Worm (Caenorhabditis elegans) whole organism, L4 larva: Measurements from ENCODE around the gene dhs-20.
A peak's percentile ranks its signal among the peaks of the same experiment; 100 is the strongest.

Source experiments
- D1046.2 ChIP-seq: fragments of 200-800 bp; sonication (Bioruptor generic); IDR thresholded peaks from 2 replicates; pipeline ENCODE4 v1.3.6; 2022; ENCODE audit warnings: missing genetic modification characterization, missing compliant biosample characterization
- Y105C5A.15 ChIP-seq: fragments of 200-800 bp; sonication (Bioruptor generic); IDR thresholded peaks from 2 replicates; pipeline ENCODE4 v1.3.6; 2022; ENCODE audit warnings: missing genetic modification characterization, missing compliant biosample characterization
- Y75B8A.6 ChIP-seq: fragments of 200-800 bp; sonication (Bioruptor generic); IDR thresholded peaks from 2 replicates; pipeline ENCODE4 v1.3.6; 2022; ENCODE audit warnings: missing genetic modification reagents, missing genetic modification characterization, missing compliant biosample characterization
- ZK546.5 ChIP-seq, 2 experiments: sonication (generic microtip); optimal IDR thresholded peaks; 2 replicates each; lab custom pipeline; 2017; ENCODE audit warnings: missing biosample characterization in 2 of 2, missing genetic modification characterization in 2 of 2
- aha-1 ChIP-seq: fragments of 150-350 bp; peaks from one replicate; lab custom pipeline; 2014; ENCODE audit warnings: missing biosample characterization, missing genetic modification characterization
- ama-1 ChIP-seq: fragments of 150-350 bp; optimal IDR thresholded peaks from 2 replicates; lab custom pipeline; 2014; ENCODE audit warnings: inconsistent platforms, mixed read lengths
- arid-1 ChIP-seq: fragments of 200-800 bp; sonication (Bioruptor generic); conservative IDR thresholded peaks from 2 replicates; pipeline ENCODE4 v1.3.6; 2022; ENCODE audit warnings: missing genetic modification reagents, missing genetic modification characterization, missing compliant biosample characterization
- attf-4 ChIP-seq: sonication (generic microtip); optimal IDR thresholded peaks from 3 replicates; lab custom pipeline; 2017; ENCODE audit warnings: missing biosample characterization, missing genetic modification characterization
- ceh-62 ChIP-seq: sonication (generic microtip); optimal IDR thresholded peaks from 2 replicates; lab custom pipeline; 2017; ENCODE audit warnings: missing biosample characterization, missing genetic modification characterization
- cey-2 ChIP-seq: sonication (generic microtip); optimal IDR thresholded peaks from 3 replicates; lab custom pipeline; 2017; ENCODE audit warnings: missing genetic modification characterization, mild to moderate bottlenecking, missing compliant biosample characterization, antibody characterized with exemption, borderline replicate concordance; ENCODE audit not compliant: insufficient read depth
- ctbp-1 ChIP-seq: fragments of 200-800 bp; sonication (Bioruptor generic); IDR thresholded peaks from 2 replicates; pipeline ENCODE4 v1.3.6; 2022; ENCODE audit warnings: missing genetic modification reagents, missing genetic modification characterization, missing compliant biosample characterization
- daf-12 ChIP-seq: fragments of 150-350 bp; optimal IDR thresholded peaks from 2 replicates; lab custom pipeline; 2014; ENCODE audit warnings: missing biosample characterization, missing genetic modification reagents, missing genetic modification characterization
- daf-16 ChIP-seq, 3 experiments: sonication (generic microtip); optimal IDR thresholded peaks; 2 replicates each; lab custom pipeline; 2016 to 2017; ENCODE audit warnings: missing genetic modification characterization in 3 of 3, missing genetic modification reagents in 3 of 3, mild to moderate bottlenecking in 2 of 3, missing compliant biosample characterization in 2 of 3, missing biosample characterization in 1 of 3, moderate library complexity in 1 of 3
- daf-19 ChIP-seq: fragments of 200-800 bp; sonication (Bioruptor generic); conservative IDR thresholded peaks from 2 replicates; pipeline ENCODE4 v1.3.6; 2022; ENCODE audit warnings: missing genetic modification characterization, missing compliant biosample characterization
- dmd-6 ChIP-seq: fragments of 200-800 bp; sonication (Bioruptor generic); IDR thresholded peaks from 2 replicates; pipeline ENCODE4 v1.3.6; 2022; ENCODE audit warnings: missing genetic modification reagents, missing genetic modification characterization, missing compliant biosample characterization
- duxl-1 ChIP-seq: sonication (generic microtip); optimal IDR thresholded peaks from 2 replicates; lab custom pipeline; 2016; ENCODE audit warnings: mild to moderate bottlenecking, missing genetic modification characterization, moderate library complexity, missing compliant biosample characterization; ENCODE audit not compliant: poor library complexity
- dve-1 ChIP-seq: sonication (generic microtip); optimal IDR thresholded peaks from 2 replicates; lab custom pipeline; 2017; ENCODE audit warnings: antibody characterized with exemption, mild to moderate bottlenecking, missing genetic modification characterization, missing compliant biosample characterization; ENCODE audit not compliant: insufficient read depth
- egl-43 ChIP-seq: fragments of 200-800 bp; sonication (Bioruptor generic); IDR thresholded peaks from 2 replicates; pipeline ENCODE4 v1.3.6; 2022; ENCODE audit warnings: missing genetic modification reagents, missing genetic modification characterization, missing compliant biosample characterization
- hlh-11 ChIP-seq: fragments of 200-800 bp; sonication (Bioruptor generic); optimal IDR thresholded peaks from 2 replicates; lab custom pipeline; 2018; ENCODE audit warnings: mild to moderate bottlenecking, missing genetic modification characterization, missing compliant biosample characterization
- hlh-30 ChIP-seq: sonication (generic microtip); optimal IDR thresholded peaks from 2 replicates; lab custom pipeline; 2017; ENCODE audit warnings: antibody characterized with exemption, mild to moderate bottlenecking, missing genetic modification characterization, missing compliant biosample characterization; ENCODE audit not compliant: insufficient read depth
- lim-7 ChIP-seq: fragments of 200-800 bp; sonication (Bioruptor generic); IDR thresholded peaks from 2 replicates; pipeline ENCODE4 v1.3.6; 2022; ENCODE audit warnings: missing genetic modification characterization, missing compliant biosample characterization
- lin-15B ChIP-seq: fragments of 150-350 bp; sonication (generic microtip); optimal IDR thresholded peaks from 3 replicates; lab custom pipeline; 2014; ENCODE audit warnings: missing biosample characterization, missing genetic modification characterization
- lin-39 ChIP-seq: fragments of 150-350 bp; optimal IDR thresholded peaks from 2 replicates; lab custom pipeline; 2014; ENCODE audit warnings: missing biosample characterization, missing genetic modification reagents, missing genetic modification characterization
- lir-3 ChIP-seq: sonication (generic microtip); optimal IDR thresholded peaks from 2 replicates; lab custom pipeline; 2016; ENCODE audit warnings: mild to moderate bottlenecking, missing genetic modification characterization, missing compliant biosample characterization
- lsy-2 ChIP-seq, 2 experiments: fragments of 150-350 bp in 1 of 2; sonication (generic microtip) in 1 of 2; optimal IDR thresholded peaks; 2 replicates each; lab custom pipeline; 2014 to 2017; ENCODE audit warnings: missing biosample characterization in 2 of 2, missing genetic modification characterization in 2 of 2
- madf-5 ChIP-seq, 2 experiments: fragments of 200-800 bp; sonication (Bioruptor generic); IDR thresholded peaks; 2 replicates each; pipeline ENCODE4 v1.3.6; 2022; ENCODE audit warnings: missing compliant biosample characterization in 2 of 2, missing genetic modification characterization in 2 of 2
- mdl-1 ChIP-seq, 2 experiments: fragments of 150-350 bp in 1 of 2; sonication (generic microtip) in 1 of 2; optimal IDR thresholded peaks; 2 replicates each; lab custom pipeline; 2014 to 2017; ENCODE audit warnings: missing biosample characterization in 2 of 2, missing genetic modification characterization in 2 of 2
- mdt-29 ChIP-seq: fragments of 200-800 bp; sonication (Bioruptor generic); IDR thresholded peaks from 2 replicates; pipeline ENCODE4 v1.3.6; 2022; ENCODE audit warnings: missing genetic modification reagents, missing genetic modification characterization, missing compliant biosample characterization
- nhr-10 ChIP-seq: fragments of 150-350 bp; optimal IDR thresholded peaks from 2 replicates; lab custom pipeline; 2014; ENCODE audit warnings: missing biosample characterization, missing genetic modification characterization
- nhr-25 ChIP-seq: sonication (generic microtip); optimal IDR thresholded peaks from 2 replicates; lab custom pipeline; 2017; ENCODE audit warnings: missing genetic modification characterization, mild to moderate bottlenecking, missing compliant biosample characterization, antibody characterized with exemption, moderate library complexity, borderline replicate concordance; ENCODE audit not compliant: insufficient read depth
- nhr-28 ChIP-seq: fragments of 150-350 bp; optimal IDR thresholded peaks from 2 replicates; lab custom pipeline; 2014; ENCODE audit warnings: missing biosample characterization, missing genetic modification characterization
- nhr-42 ChIP-seq: fragments of 200-800 bp; sonication (Bioruptor generic); IDR thresholded peaks from 2 replicates; pipeline ENCODE4 v1.3.6; 2022; ENCODE audit warnings: missing genetic modification characterization, missing compliant biosample characterization
- nhr-48 ChIP-seq: sonication (generic microtip); optimal IDR thresholded peaks from 2 replicates; lab custom pipeline; 2016; ENCODE audit warnings: mild to moderate bottlenecking, missing genetic modification characterization, missing compliant biosample characterization
- nhr-77 ChIP-seq: fragments of 150-350 bp; optimal IDR thresholded peaks from 2 replicates; lab custom pipeline; 2014; ENCODE audit warnings: missing biosample characterization, missing genetic modification characterization
- php-3 ChIP-seq: fragments of 200-800 bp; sonication (Bioruptor generic); IDR thresholded peaks from 2 replicates; pipeline ENCODE4 v1.3.6; 2022; ENCODE audit warnings: missing genetic modification reagents, missing genetic modification characterization, missing compliant biosample characterization
- rbr-2 ChIP-seq: sonication (generic microtip); optimal IDR thresholded peaks from 2 replicates; lab custom pipeline; 2016; ENCODE audit warnings: missing genotype, missing genetic modification characterization, missing compliant biosample characterization
- sdz-12 ChIP-seq: fragments of 200-800 bp; sonication (Bioruptor generic); optimal IDR thresholded peaks from 2 replicates; lab custom pipeline; 2018; ENCODE audit warnings: mild to moderate bottlenecking, missing genetic modification characterization, missing compliant biosample characterization
- spr-3 ChIP-seq: fragments of 200-800 bp; sonication (Bioruptor generic); optimal IDR thresholded peaks from 2 replicates; lab custom pipeline; 2018; ENCODE audit warnings: mild to moderate bottlenecking, missing genetic modification characterization, missing compliant biosample characterization
- tra-1 ChIP-seq: fragments of 200-800 bp; sonication (Bioruptor generic); IDR thresholded peaks from 2 replicates; pipeline ENCODE4 v1.3.6; 2022; ENCODE audit warnings: missing genetic modification reagents, missing genetic modification characterization, missing compliant biosample characterization
- unc-62 ChIP-seq, 3 experiments: fragments of 150-350 bp in 1 of 3; sonication (generic microtip); optimal IDR thresholded peaks in 2 of 3; peaks in 1 of 3; 1 replicate in 1 of 3; 2 replicates in 2 of 3; lab custom pipeline; 2014 to 2017; ENCODE audit warnings: missing biosample characterization in 3 of 3, missing genetic modification characterization in 3 of 3, missing genetic modification reagents in 3 of 3, missing genotype in 1 of 3
- vab-7 ChIP-seq: fragments of 200-800 bp; sonication (Bioruptor generic); IDR thresholded peaks from 2 replicates; pipeline ENCODE4 v1.3.6; 2022; ENCODE audit warnings: missing genetic modification reagents, missing genetic modification characterization, missing compliant biosample characterization
- zfp-3 ChIP-seq: fragments of 200-800 bp; sonication (Bioruptor generic); conservative IDR thresholded peaks from 2 replicates; pipeline ENCODE4 v1.3.6; 2022; ENCODE audit warnings: missing genetic modification reagents, missing genetic modification characterization, missing compliant biosample characterization
- zip-2 ChIP-seq: fragments of 150-350 bp; optimal IDR thresholded peaks from 2 replicates; lab custom pipeline; 2014; ENCODE audit warnings: missing biosample characterization, missing genetic modification characterization
- ztf-7 ChIP-seq: fragments of 150-350 bp; optimal IDR thresholded peaks from 2 replicates; lab custom pipeline; 2014; ENCODE audit warnings: missing biosample characterization, missing genetic modification characterization

The dhs-20 gene

ce11 chrV:11618173-11618572 is 13.8 kb upstream of the dhs-20 start, which contains the start of gene glb-15:
glb-15 (minus strand) TSS chrV:11618273.
- TF ChIP-seq nhr-48 (tag; lab: Kevin White, UChicago) (no peak), Y75B8A.6 (GFP tag; lab: Robert Waterston, UW) (no peak), mdl-1 (tag; optimal IDR thresholded peaks at IDR 0.05; lab: Kevin White, UChicago) (no peak), ztf-7 (tag; lab: Kevin White, UChicago) (no peak), ZK546.5 (tag; optimal IDR thresholded peaks at IDR 0.05; lab: Kevin White, UChicago) (no peak), lim-7 (GFP tag; lab: Robert Waterston, UW) (no peak), daf-12 (tag; lab: Kevin White, UChicago) (no peak), attf-4 (tag; lab: Kevin White, UChicago) (no peak), spr-3 (no peak), cey-2 (tag; lab: Kevin White, UChicago) (no peak), Y105C5A.15 (no peak), php-3 (GFP tag; lab: Robert Waterston, UW) (no peak), tra-1 (GFP tag; lab: Robert Waterston, UW) (no peak), lin-15B (no peak)

ce11 chrV:11616813-11617212 is 12.4 kb upstream of the dhs-20 start:
- TF ChIP-seq madf-5 (GFP tag; IDR thresholded peaks at IDR 0.05; lab: Robert Waterston, UW) (0 out of 4 replicates have a peak, but pooled peaks of 1 of the 2 experiments have one; percentile 11), nhr-42 (GFP tag; lab: Robert Waterston, UW) (no peak), php-3 (GFP tag; lab: Robert Waterston, UW) (no peak), lir-3 (no peak), aha-1 (peak; percentile 84), ama-1 (lab: Kevin White, UChicago) (peak; percentile 67), tra-1 (GFP tag; lab: Robert Waterston, UW) (no peak), duxl-1 (tag; lab: Kevin White, UChicago) (no peak), nhr-77 (tag; lab: Kevin White, UChicago) (no peak), nhr-10 (peak; percentile 24), zfp-3 (GFP tag; lab: Robert Waterston, UW) (0 out of 2 replicates have a peak, but pooled peaks have one; percentile 71), unc-62 (GFP tag; optimal IDR thresholded peaks at IDR 0.05 in 1 of 2; lab: Kevin White, UChicago) (peak in 1 of 2 experiments; percentile 45), unc-62 (tag; optimal IDR thresholded peaks at IDR 0.05; lab: Kevin White, UChicago) (no peak)
- TF ChIP-seq, all 104 proteins: peak for 6

ce11 chrV:11615948-11616681 is 11.8 kb upstream of the dhs-20 start, which contains the start of gene nlp-24:
nlp-24 (plus strand) TSS chrV:11616376.
- no peak for TF ChIP-seq arid-1
- no peak for TF ChIP-seq mdl-1 (tag; optimal IDR thresholded peaks at IDR 0.05; lab: Kevin White, UChicago)
- no peak for TF ChIP-seq unc-62 (GFP tag; optimal IDR thresholded peaks at IDR 0.05 in 1 of 2; lab: Kevin White, UChicago)
- peak; percentile 7 for TF ChIP-seq unc-62 (tag; optimal IDR thresholded peaks at IDR 0.05; lab: Kevin White, UChicago)
- no peak for TF ChIP-seq aha-1
- TF ChIP-seq ceh-62 (tag; lab: Kevin White, UChicago): no peak
- TF ChIP-seq rbr-2 (tag; lab: Kevin White, UChicago): peak; percentile 5
- no peak for TF ChIP-seq sdz-12
- TF ChIP-seq vab-7 (GFP tag; lab: Robert Waterston, UW): no peak
- TF ChIP-seq dve-1 (tag; lab: Kevin White, UChicago): peak; percentile 36
- no peak for TF ChIP-seq zip-2 (tag; lab: Kevin White, UChicago)
- no peak for TF ChIP-seq lin-39
- TF ChIP-seq hlh-11 (tag; lab: Kevin White, UChicago): peak; percentile 22
- no peak for TF ChIP-seq madf-5 (GFP tag; IDR thresholded peaks at IDR 0.05; lab: Robert Waterston, UW)
- TF ChIP-seq daf-19 (GFP tag; lab: Robert Waterston, UW): no peak
- no peak for TF ChIP-seq D1046.2 (GFP tag; lab: Robert Waterston, UW)
- TF ChIP-seq egl-43 (GFP tag; lab: Robert Waterston, UW): no peak
- TF ChIP-seq nhr-25 (tag; lab: Kevin White, UChicago): peak; percentile 79
- peak; percentile 30 for TF ChIP-seq hlh-30 (tag; lab: Kevin White, UChicago)
- peak; percentile 45 for TF ChIP-seq dmd-6 (GFP tag; lab: Robert Waterston, UW)
- peak; percentile 40 for TF ChIP-seq nhr-28 (tag; lab: Kevin White, UChicago)
- TF ChIP-seq nhr-42 (GFP tag; lab: Robert Waterston, UW): peak; percentile 37; the same call in 1 of the 2 replicates
- TF ChIP-seq ctbp-1 (GFP tag; lab: Robert Waterston, UW): no peak
- no peak for TF ChIP-seq daf-16 (GFP tag; optimal IDR thresholded peaks at IDR 0.05; lab: Kevin White, UChicago)
- no peak for TF ChIP-seq daf-16 (tag; optimal IDR thresholded peaks at IDR 0.05; lab: Kevin White, UChicago)
- peak in 1 of 2 experiments; percentile 4 for TF ChIP-seq lsy-2 (tag; optimal IDR thresholded peaks at IDR 0.05; lab: Kevin White, UChicago)
- TF ChIP-seq mdt-29: no peak; the same call in 1 of the 2 replicates
